Worm (Caenorhabditis elegans): ENCODE data around the gene C03B1.6.

DNA sequence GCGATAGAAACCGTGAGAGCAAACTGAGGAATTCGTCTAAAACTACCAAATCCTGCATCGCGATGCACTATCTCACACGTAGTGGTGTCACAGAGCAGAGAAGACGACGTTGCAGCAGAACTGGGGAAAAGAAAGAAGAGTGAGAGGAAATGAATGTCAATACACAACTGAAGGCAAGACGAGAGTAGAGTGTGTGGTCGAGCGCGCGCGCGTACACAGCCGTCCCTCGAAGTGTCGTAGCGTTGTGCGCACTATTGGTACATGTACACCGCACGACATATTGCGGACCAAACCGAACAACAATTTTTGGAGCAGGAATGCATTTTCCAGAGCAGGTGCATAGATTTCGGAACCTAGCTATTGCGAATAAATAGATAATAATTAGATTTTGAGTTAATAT lies 28.2 kb downstream of the C03B1.6 start:
- TF ChIP-seq lin-15B (tag; optimal IDR thresholded peaks at IDR 0.05) (no peak), snu-23 (GFP tag; optimal IDR thresholded peaks at IDR 0.05) (peak; percentile 74), elt-3 (tag; optimal IDR thresholded peaks at IDR 0.05) (no peak), zag-1 (tag; optimal IDR thresholded peaks at IDR 0.05) (no peak), efl-1 (optimal IDR thresholded peaks at IDR 0.05) (peak; percentile 29 to 47), efl-1 (GFP tag; optimal IDR thresholded peaks at IDR 0.05 in 1 of 2) (peak; percentile 53 to 60), lin-13 (GFP tag; optimal IDR thresholded peaks at IDR 0.05) (no peak), nhr-237 (tag; optimal IDR thresholded peaks at IDR 0.05) (no peak), jun-1 (tag; optimal IDR thresholded peaks at IDR 0.05) (no peak), zip-4 (GFP tag; optimal IDR thresholded peaks at IDR 0.05) (peak; percentile 11), ama-1 (optimal IDR thresholded peaks at IDR 0.05) (no peak)
